Worm (Caenorhabditis elegans) whole organism, L1 larva: ENCODE results near the gene gon-4.

Experiments
- C16A3.4 ChIP-seq: fragments of 150-350 bp; optimal IDR thresholded peaks from 2 replicates; lab custom pipeline; 2014; ENCODE audit warnings: missing biosample characterization, missing genetic modification characterization
- C34B4.2 ChIP-seq: sonication (generic microtip); optimal IDR thresholded peaks from 2 replicates; lab custom pipeline; 2017; ENCODE audit warnings: mild to moderate bottlenecking, missing genetic modification characterization, missing compliant biosample characterization
- alr-1 ChIP-seq: fragments of 200-800 bp; sonication (Bioruptor generic); optimal IDR thresholded peaks from 2 replicates; lab custom pipeline; 2018; ENCODE audit warnings: borderline replicate concordance, mild to moderate bottlenecking, missing genetic modification characterization, missing compliant biosample characterization
- blmp-1 ChIP-seq: fragments of 150-350 bp; optimal IDR thresholded peaks from 2 replicates; lab custom pipeline; 2014; ENCODE audit warnings: missing biosample characterization, missing genetic modification characterization
- ceh-8 ChIP-seq: fragments of 200-800 bp; sonication (Bioruptor generic); optimal IDR thresholded peaks from 2 replicates; lab custom pipeline; 2018; ENCODE audit warnings: mild to moderate bottlenecking, missing genetic modification characterization, moderate library complexity, missing compliant biosample characterization
- ceh-90 ChIP-seq: sonication (generic microtip); optimal IDR thresholded peaks from 2 replicates; lab custom pipeline; 2016; ENCODE audit warnings: missing genetic modification characterization, missing compliant biosample characterization
- dpl-1 ChIP-seq, 3 experiments: fragments of 150-350 bp in 2 of 3; sonication (generic microtip) in 1 of 3; optimal IDR thresholded peaks; 2 replicates each; lab custom pipeline; 2014 to 2017; ENCODE audit warnings: missing biosample characterization in 3 of 3, missing genetic modification characterization in 3 of 3, missing genetic modification reagents in 3 of 3
- efl-1 ChIP-seq, 4 experiments: fragments of 150-350 bp; optimal IDR thresholded peaks in 3 of 4; peaks in 1 of 4; 1 replicate in 1 of 4; 2 replicates in 3 of 4; lab custom pipeline; 2014; ENCODE audit warnings: missing biosample characterization in 2 of 4, missing genetic modification characterization in 2 of 4, missing genetic modification reagents in 2 of 4
- efl-3 ChIP-seq: fragments of 200-800 bp; sonication (Bioruptor generic); optimal IDR thresholded peaks from 2 replicates; lab custom pipeline; 2018; ENCODE audit warnings: mild to moderate bottlenecking, missing genetic modification characterization, missing compliant biosample characterization
- egl-13 ChIP-seq: sonication (generic microtip); optimal IDR thresholded peaks from 2 replicates; lab custom pipeline; 2016; ENCODE audit warnings: missing genotype, missing genetic modification reagents, missing genetic modification characterization, missing compliant biosample characterization
- elt-3 ChIP-seq, 6 experiments: fragments of 150-350 bp in 1 of 6; sonication (generic microtip); optimal IDR thresholded peaks; 2 replicates each; lab custom pipeline; 2017 to 2018; ENCODE audit warnings: missing biosample characterization in 6 of 6, missing genetic modification characterization in 6 of 6, inconsistent platforms in 1 of 6
- ets-5 ChIP-seq: fragments of 200-800 bp; sonication (Bioruptor generic); IDR thresholded peaks from 2 replicates; pipeline ENCODE4 v1.3.6; 2022; ENCODE audit warnings: missing genetic modification characterization, missing compliant biosample characterization
- fkh-10 ChIP-seq: sonication (generic microtip); optimal IDR thresholded peaks from 2 replicates; lab custom pipeline; 2017; ENCODE audit warnings: missing biosample characterization, missing genetic modification reagents, missing genetic modification characterization
- fkh-4 ChIP-seq: sonication (generic microtip); optimal IDR thresholded peaks from 2 replicates; lab custom pipeline; 2016; ENCODE audit warnings: missing compliant biosample characterization, missing genetic modification characterization, borderline replicate concordance
- fos-1 ChIP-seq: fragments of 150-350 bp; optimal IDR thresholded peaks from 2 replicates; lab custom pipeline; 2014; ENCODE audit warnings: missing biosample characterization, missing genetic modification characterization
- hlh-17 ChIP-seq: fragments of 200-800 bp; sonication (Bioruptor generic); optimal IDR thresholded peaks from 2 replicates; lab custom pipeline; 2018; ENCODE audit warnings: missing genetic modification characterization, mild to moderate bottlenecking, missing compliant biosample characterization, moderate library complexity, borderline replicate concordance
- hpl-2 ChIP-seq: fragments of 150-350 bp; optimal IDR thresholded peaks from 2 replicates; lab custom pipeline; 2014; ENCODE audit warnings: missing biosample characterization, missing genetic modification reagents, missing genetic modification characterization
- isw-1 ChIP-seq: fragments of 200-800 bp; sonication (Bioruptor generic); IDR thresholded peaks from 2 replicates; pipeline ENCODE4 v1.3.6; 2022; ENCODE audit warnings: missing genetic modification characterization, missing compliant biosample characterization
- lin-13 ChIP-seq: fragments of 150-350 bp; optimal IDR thresholded peaks from 2 replicates; lab custom pipeline; 2014; ENCODE audit warnings: missing biosample characterization, missing genetic modification reagents, missing genetic modification characterization
- lin-35 ChIP-seq, 2 experiments: fragments of 150-350 bp; optimal IDR thresholded peaks; 2 replicates each; lab custom pipeline; 2014; ENCODE audit warnings: missing biosample characterization in 2 of 2, missing genetic modification characterization in 2 of 2, missing genetic modification reagents in 2 of 2
- lin-39 ChIP-seq: fragments of 150-350 bp; optimal IDR thresholded peaks from 2 replicates; lab custom pipeline; 2014; ENCODE audit warnings: missing biosample characterization, missing genetic modification reagents, missing genetic modification characterization
- lir-3 ChIP-seq: sonication (generic microtip); optimal IDR thresholded peaks from 2 replicates; lab custom pipeline; 2016; ENCODE audit warnings: mild to moderate bottlenecking, missing genetic modification characterization, moderate library complexity, missing compliant biosample characterization; ENCODE audit not compliant: poor library complexity
- lsy-2 ChIP-seq, 2 experiments: fragments of 150-350 bp; optimal IDR thresholded peaks; 2 replicates each; lab custom pipeline; 2014; ENCODE audit warnings: missing biosample characterization in 2 of 2, missing genetic modification characterization in 2 of 2
- mab-9 ChIP-seq: fragments of 200-800 bp; sonication (Bioruptor generic); IDR thresholded peaks from 2 replicates; pipeline ENCODE4 v1.3.6; 2022; ENCODE audit warnings: missing genetic modification reagents, missing genetic modification characterization, missing compliant biosample characterization
- mdl-1 ChIP-seq, 2 experiments: fragments of 150-350 bp; optimal IDR thresholded peaks; 2 replicates each; lab custom pipeline; 2014 to 2017; ENCODE audit warnings: missing biosample characterization in 2 of 2, missing genetic modification characterization in 2 of 2, inconsistent platforms in 1 of 2
- mef-2 ChIP-seq: fragments of 150-350 bp; optimal IDR thresholded peaks from 2 replicates; lab custom pipeline; 2014; ENCODE audit warnings: missing biosample characterization, missing genetic modification characterization
- nhr-12 ChIP-seq: sonication (generic microtip); optimal IDR thresholded peaks from 2 replicates; lab custom pipeline; 2017; ENCODE audit warnings: missing biosample characterization, missing genetic modification characterization
- nhr-28 ChIP-seq: fragments of 150-350 bp; optimal IDR thresholded peaks from 2 replicates; lab custom pipeline; 2014; ENCODE audit warnings: missing biosample characterization, missing genetic modification characterization
- nhr-77 ChIP-seq: fragments of 150-350 bp; optimal IDR thresholded peaks from 2 replicates; lab custom pipeline; 2014; ENCODE audit warnings: missing biosample characterization, missing genetic modification characterization
- nhr-85 ChIP-seq: sonication (generic microtip); peaks from one replicate; lab custom pipeline; 2016; ENCODE audit warnings: missing genetic modification characterization, inconsistent platforms, missing compliant biosample characterization
- nhr-90 ChIP-seq: sonication (generic microtip); optimal IDR thresholded peaks from 2 replicates; lab custom pipeline; 2016; ENCODE audit warnings: mild to moderate bottlenecking, missing genetic modification characterization, missing compliant biosample characterization; ENCODE audit not compliant: poor library complexity
- pag-3 ChIP-seq: sonication (generic microtip); optimal IDR thresholded peaks from 2 replicates; lab custom pipeline; 2017; ENCODE audit warnings: missing genetic modification characterization, mild to moderate bottlenecking, missing compliant biosample characterization, antibody characterized with exemption, borderline replicate concordance; ENCODE audit not compliant: insufficient read depth
- pqm-1 ChIP-seq: sonication (generic microtip); optimal IDR thresholded peaks from 3 replicates; lab custom pipeline; 2017; ENCODE audit warnings: missing biosample characterization, missing genetic modification characterization
- rnt-1 ChIP-seq: sonication (generic microtip); optimal IDR thresholded peaks from 2 replicates; lab custom pipeline; 2016; ENCODE audit warnings: mild to moderate bottlenecking, missing genetic modification characterization, moderate library complexity, missing compliant biosample characterization
- sox-4 ChIP-seq: sonication (generic microtip); optimal IDR thresholded peaks from 2 replicates; lab custom pipeline; 2016; ENCODE audit warnings: missing genetic modification characterization, missing compliant biosample characterization
- sup-37 ChIP-seq: fragments of 200-800 bp; sonication (Bioruptor generic); optimal IDR thresholded peaks from 2 replicates; lab custom pipeline; 2018; ENCODE audit warnings: mild to moderate bottlenecking, missing genetic modification characterization, missing compliant biosample characterization
- swsn-7 ChIP-seq: sonication (generic microtip); optimal IDR thresholded peaks from 2 replicates; lab custom pipeline; 2016; ENCODE audit warnings: missing genetic modification characterization, missing compliant biosample characterization
- tbx-2 ChIP-seq: sonication (generic microtip); optimal IDR thresholded peaks from 2 replicates; lab custom pipeline; 2016; ENCODE audit warnings: missing genetic modification characterization, missing compliant biosample characterization
- unc-130 ChIP-seq: fragments of 150-350 bp; optimal IDR thresholded peaks from 2 replicates; lab custom pipeline; 2017; ENCODE audit warnings: missing biosample characterization, missing genetic modification characterization, inconsistent platforms
- unc-86 ChIP-seq: sonication (generic microtip); optimal IDR thresholded peaks from 2 replicates; lab custom pipeline; 2016; ENCODE audit warnings: missing genetic modification characterization, missing compliant biosample characterization
- vab-15 ChIP-seq: sonication (generic microtip); optimal IDR thresholded peaks from 2 replicates; lab custom pipeline; 2017; ENCODE audit warnings: missing genotype, mild to moderate bottlenecking, missing genetic modification characterization, missing compliant biosample characterization
- xbp-1 ChIP-seq: sonication (generic microtip); optimal IDR thresholded peaks from 2 replicates; lab custom pipeline; 2016; ENCODE audit warnings: missing genetic modification characterization, missing compliant biosample characterization
- zag-1 ChIP-seq: fragments of 150-350 bp; optimal IDR thresholded peaks from 2 replicates; lab custom pipeline; 2014; ENCODE audit warnings: missing biosample characterization, missing genetic modification characterization

Gene gon-4

ce11 chrIV:10222122-10222589 lies 24.5 kb downstream of the gon-4 start, which contains the start of gene C24F3.2 (continued):
- TF ChIP-seq hlh-17 (GFP tag; lab: Kevin White, UChicago): no peak
- peak; percentile 38 for TF ChIP-seq nhr-77
- no peak for TF ChIP-seq alr-1 (tag; lab: Kevin White, UChicago)
- peak; percentile 71 for TF ChIP-seq blmp-1
- no peak for TF ChIP-seq fkh-4
- peak; percentile 41 to 79 for TF ChIP-seq efl-1 (optimal IDR thresholded peaks at IDR 0.05; lab: Kevin White, UChicago)
- peak; percentile 80 to 97 for TF ChIP-seq efl-1 (GFP tag; optimal IDR thresholded peaks at IDR 0.05 in 1 of 2; lab: Kevin White, UChicago)
- no peak for TF ChIP-seq ceh-8 (GFP tag; lab: Kevin White, UChicago)
- no peak for TF ChIP-seq pag-3 (tag; lab: Kevin White, UChicago)
- TF ChIP-seq egl-13 (tag; lab: Kevin White, UChicago): peak; percentile 0
- TF ChIP-seq C16A3.4: peak; percentile 45
- TF ChIP-seq isw-1 (GFP tag; lab: Robert Waterston, UW): peak; percentile 16; the same call in 1 of the 2 replicates
- peak; percentile 64 for TF ChIP-seq xbp-1
- no peak for TF ChIP-seq sox-4 (tag; lab: Kevin White, UChicago)
- peak; percentile 92 to 97 for TF ChIP-seq lsy-2 (tag; optimal IDR thresholded peaks at IDR 0.05; lab: Kevin White, UChicago)
- peak; percentile 94 for TF ChIP-seq nhr-85
- TF ChIP-seq dpl-1 (GFP tag; optimal IDR thresholded peaks at IDR 0.05; lab: Kevin White, UChicago): peak; percentile 60 to 85 (median 74)
- TF ChIP-seq hpl-2 (GFP tag; lab: Kevin White, UChicago): no peak
- TF ChIP-seq mdl-1 (tag; optimal IDR thresholded peaks at IDR 0.05; lab: Kevin White, UChicago): no peak
- TF ChIP-seq zag-1 (tag; lab: Kevin White, UChicago): no peak
- no peak for TF ChIP-seq mef-2 (tag; lab: Kevin White, UChicago)
- TF ChIP-seq lir-3 (tag; lab: Kevin White, UChicago): no peak
- TF ChIP-seq sup-37 (GFP tag; lab: Kevin White, UChicago): peak; percentile 45
- TF ChIP-seq ceh-90 (tag; lab: Kevin White, UChicago): no peak
- no peak for TF ChIP-seq pqm-1 (tag; lab: Kevin White, UChicago)
- TF ChIP-seq nhr-12 (tag; lab: Kevin White, UChicago): no peak
- TF ChIP-seq efl-3 (GFP tag; lab: Kevin White, UChicago): no peak
- TF ChIP-seq rnt-1 (tag; lab: Kevin White, UChicago): peak; percentile 75
- TF ChIP-seq fos-1 (tag; lab: Kevin White, UChicago): peak; percentile 37
- TF ChIP-seq elt-3 (tag; optimal IDR thresholded peaks at IDR 0.05; lab: Kevin White, UChicago): peak in 2 of 6 experiments; percentile 36 to 54
- TF ChIP-seq nhr-28 (tag; lab: Kevin White, UChicago): no peak
- TF ChIP-seq lin-13 (GFP tag; lab: Kevin White, UChicago): peak; percentile 11
- TF ChIP-seq vab-15 (tag; lab: Kevin White, UChicago): peak; percentile 52
- TF ChIP-seq unc-130 (tag; lab: Kevin White, UChicago): peak; percentile 42
- peak; percentile 77 to 87 for TF ChIP-seq lin-35 (GFP tag; optimal IDR thresholded peaks at IDR 0.05; lab: Kevin White, UChicago)
- peak; percentile 49 for TF ChIP-seq tbx-2
- peak; percentile 67 for TF ChIP-seq swsn-7 (tag; lab: Kevin White, UChicago)
- no peak for TF ChIP-seq lin-39 (tag; lab: Kevin White, UChicago)
- TF ChIP-seq unc-86 (tag; lab: Kevin White, UChicago): peak; percentile 26
- TF ChIP-seq ets-5: no peak
- no peak for TF ChIP-seq mab-9 (GFP tag; lab: Robert Waterston, UW)
- no peak for TF ChIP-seq fkh-10 (GFP tag; lab: Kevin White, UChicago)
- no peak for TF ChIP-seq C34B4.2
- TF ChIP-seq nhr-90 (tag; lab: Kevin White, UChicago): peak; percentile 56
